Fruit fly (Drosophila melanogaster) whole organism, embryonic: ENCODE measurements around the gene Nos.

ENCODE experiments used
- Ada2b ChIP-seq: fragments of 200-800 bp; sonication (Bioruptor generic); IDR thresholded peaks from 2 replicates; pipeline ENCODE4 v1.3.6; 2022; ENCODE audit warnings: missing biosample characterization, missing genetic modification characterization
- Atf6 ChIP-seq: fragments of 200-800 bp; sonication (Bioruptor generic); IDR thresholded peaks from 2 replicates; pipeline ENCODE4 v1.3.6; 2022; ENCODE audit warnings: missing biosample characterization, missing genetic modification characterization
- BtbVII ChIP-seq: fragments of 200-800 bp; sonication (Bioruptor generic); optimal IDR thresholded peaks from 3 replicates; lab custom pipeline; 2017; ENCODE audit warnings: missing biosample characterization, mild to moderate bottlenecking, missing genetic modification characterization
- CG10209 ChIP-seq: fragments of 200-800 bp; sonication (Bioruptor generic); optimal IDR thresholded peaks from 3 replicates; lab custom pipeline; 2017; ENCODE audit warnings: missing biosample characterization, mild to moderate bottlenecking, missing genetic modification characterization, missing genetic modification reagents
- CG10462 ChIP-seq: fragments of 200-800 bp; sonication (Bioruptor generic); optimal IDR thresholded peaks from 2 replicates; lab custom pipeline; 2016; ENCODE audit warnings: missing biosample characterization, missing genetic modification characterization
- CG10979 ChIP-seq: fragments of 200-800 bp; sonication (Bioruptor generic); optimal IDR thresholded peaks from 2 replicates; lab custom pipeline; 2018; ENCODE audit warnings: missing biosample characterization, mild to moderate bottlenecking, missing genetic modification characterization, moderate library complexity
- CG12155 ChIP-seq: fragments of 200-800 bp; sonication (Bioruptor generic); optimal IDR thresholded peaks from 3 replicates; lab custom pipeline; 2016; ENCODE audit warnings: missing biosample characterization, missing genetic modification characterization
- CG16779 ChIP-seq: fragments of 200-800 bp; sonication (Bioruptor generic); IDR thresholded peaks from 2 replicates; pipeline ENCODE4 v1.3.6; 2022; ENCODE audit warnings: missing biosample characterization, missing genetic modification characterization
- CG17385 ChIP-seq: fragments of 200-800 bp; sonication (Bioruptor generic); optimal IDR thresholded peaks from 3 replicates; lab custom pipeline; 2018; ENCODE audit warnings: missing biosample characterization, mild to moderate bottlenecking, missing genetic modification characterization
- CG17829 ChIP-seq: fragments of 200-800 bp; optimal IDR thresholded peaks from 2 replicates; lab custom pipeline; 2019; ENCODE audit warnings: missing biosample characterization, mild to moderate bottlenecking, missing genetic modification characterization, moderate library complexity
- CG18262 ChIP-seq: fragments of 200-800 bp; optimal IDR thresholded peaks from 3 replicates; lab custom pipeline; 2019; ENCODE audit warnings: missing biosample characterization, mild to moderate bottlenecking, missing genetic modification characterization, moderate library complexity
- CG18599 ChIP-seq: fragments of 200-800 bp; sonication (Bioruptor generic); optimal IDR thresholded peaks from 3 replicates; lab custom pipeline; 2017; ENCODE audit warnings: missing biosample characterization, missing genetic modification characterization, mild to moderate bottlenecking, moderate library complexity, missing genetic modification reagents
- CG3281 ChIP-seq: fragments of 200-800 bp; sonication (Bioruptor generic); optimal IDR thresholded peaks from 3 replicates; lab custom pipeline; 2017; ENCODE audit warnings: missing biosample characterization, mild to moderate bottlenecking, missing genetic modification characterization
- CG3407 ChIP-seq: fragments of 200-800 bp; sonication (Bioruptor generic); optimal IDR thresholded peaks from 2 replicates; lab custom pipeline; 2018; ENCODE audit warnings: missing biosample characterization, mild to moderate bottlenecking, missing genetic modification characterization
- CG4617 ChIP-seq: fragments of 200-800 bp; sonication (Bioruptor generic); optimal IDR thresholded peaks from 3 replicates; lab custom pipeline; 2016; ENCODE audit warnings: missing biosample characterization, missing genetic modification characterization, borderline replicate concordance
- CG6272 ChIP-seq: fragments of 200-800 bp; sonication (Bioruptor generic); IDR thresholded peaks from 2 replicates; pipeline ENCODE4 v1.3.6; 2022; ENCODE audit warnings: missing biosample characterization, missing genetic modification characterization
- CG6765 ChIP-seq: fragments of 200-800 bp; sonication (Bioruptor generic); optimal IDR thresholded peaks from 3 replicates; lab custom pipeline; 2017; ENCODE audit warnings: missing biosample characterization, mild to moderate bottlenecking, missing genetic modification characterization
- CG6854 ChIP-seq: fragments of 200-800 bp; sonication (Bioruptor generic); optimal IDR thresholded peaks from 3 replicates; lab custom pipeline; 2017; ENCODE audit warnings: missing biosample characterization, mild to moderate bottlenecking, missing genetic modification characterization
- CG7357 ChIP-seq: fragments of 200-800 bp; sonication (Bioruptor generic); IDR thresholded peaks from 3 replicates; pipeline ENCODE4 v1.3.6; 2022; ENCODE audit warnings: missing biosample characterization, missing genetic modification characterization
- CG7928 ChIP-seq: fragments of 200-800 bp; sonication (Bioruptor generic); optimal IDR thresholded peaks from 2 replicates; lab custom pipeline; 2017; ENCODE audit warnings: missing biosample characterization, mild to moderate bottlenecking, missing genetic modification characterization
- CG8478 ChIP-seq: fragments of >200 bp; optimal IDR thresholded peaks from 2 replicates; lab custom pipeline; 2018
- Chrac-16 ChIP-seq: fragments of 200-800 bp; sonication (Bioruptor generic); optimal IDR thresholded peaks from 3 replicates; lab custom pipeline; 2016; ENCODE audit warnings: missing biosample characterization, missing genetic modification characterization
- Gsc ChIP-seq: fragments of 200-800 bp; sonication (Bioruptor generic); IDR thresholded peaks from 2 replicates; pipeline ENCODE4 v1.3.6; 2022; ENCODE audit warnings: missing biosample characterization, missing genetic modification characterization
- Hmx ChIP-seq: fragments of 200-800 bp; sonication (Bioruptor generic); optimal IDR thresholded peaks from 2 replicates; lab custom pipeline; 2016; ENCODE audit warnings: missing biosample characterization, missing genetic modification characterization
- Kr ChIP-seq: fragments of 200-800 bp; sonication (Bioruptor generic); optimal IDR thresholded peaks from 2 replicates; lab custom pipeline; 2017; ENCODE audit warnings: missing biosample characterization, mild to moderate bottlenecking, missing genetic modification characterization
- MESR4 ChIP-seq: fragments of 200-800 bp; sonication (Bioruptor generic); optimal IDR thresholded peaks from 2 replicates; lab custom pipeline; 2018; ENCODE audit warnings: missing biosample characterization, mild to moderate bottlenecking, missing genetic modification characterization, moderate library complexity
- PHDP ChIP-seq: fragments of 200-800 bp; sonication (Bioruptor generic); optimal IDR thresholded peaks from 3 replicates; lab custom pipeline; 2018; ENCODE audit warnings: missing biosample characterization, mild to moderate bottlenecking, missing genetic modification characterization, moderate library complexity
- Rfx ChIP-seq: fragments of 200-800 bp; sonication (Bioruptor generic); IDR thresholded peaks from 2 replicates; pipeline ENCODE4 v1.3.6; 2022; ENCODE audit warnings: missing biosample characterization, missing genetic modification characterization
- Rx ChIP-seq: fragments of 200-800 bp; sonication (Bioruptor generic); IDR thresholded peaks from 2 replicates; pipeline ENCODE4 v1.3.6; 2022; ENCODE audit warnings: missing biosample characterization, missing genetic modification characterization
- Ssrp ChIP-seq: fragments of 200-800 bp; sonication (Bioruptor generic); optimal IDR thresholded peaks from 2 replicates; lab custom pipeline; 2018; ENCODE audit warnings: missing biosample characterization, mild to moderate bottlenecking, missing genetic modification characterization, moderate library complexity
- Vsx1 ChIP-seq: fragments of 200-800 bp; sonication (Bioruptor generic); optimal IDR thresholded peaks from 2 replicates; lab custom pipeline; 2017; ENCODE audit warnings: missing biosample characterization, mild to moderate bottlenecking, missing genetic modification characterization, missing genetic modification reagents
- ash1 ChIP-seq: fragments of 200-800 bp; sonication (Bioruptor generic); optimal IDR thresholded peaks from 2 replicates; lab custom pipeline; 2018; ENCODE audit warnings: missing biosample characterization, mild to moderate bottlenecking, missing genetic modification characterization
- bbx ChIP-seq: fragments of 200-800 bp; sonication (Bioruptor generic); IDR thresholded peaks from 2 replicates; pipeline ENCODE4 v1.3.6; 2022; ENCODE audit warnings: missing biosample characterization, missing genetic modification characterization; ENCODE audit not compliant: partially characterized antibody
- caup ChIP-seq: fragments of 200-800 bp; sonication (Bioruptor generic); optimal IDR thresholded peaks from 3 replicates; lab custom pipeline; 2017; ENCODE audit warnings: missing biosample characterization, mild to moderate bottlenecking, missing genetic modification characterization, moderate library complexity; ENCODE audit not compliant: severe bottlenecking
- dysf ChIP-seq: fragments of 200-800 bp; sonication (Bioruptor generic); IDR thresholded peaks from 3 replicates; pipeline ENCODE4 v1.3.6; 2022; ENCODE audit warnings: missing biosample characterization, missing genetic modification characterization
- fd3F ChIP-seq: fragments of 200-800 bp; sonication (Bioruptor generic); optimal IDR thresholded peaks from 2 replicates; lab custom pipeline; 2018; ENCODE audit warnings: missing biosample characterization, mild to moderate bottlenecking, missing genetic modification characterization, moderate library complexity
- fu2 ChIP-seq: fragments of 200-800 bp; sonication (Bioruptor generic); optimal IDR thresholded peaks from 2 replicates; lab custom pipeline; 2016; ENCODE audit warnings: missing biosample characterization, missing genetic modification characterization
- gem ChIP-seq: fragments of 200-800 bp; sonication (Bioruptor generic); optimal IDR thresholded peaks from 2 replicates; lab custom pipeline; 2019; ENCODE audit warnings: missing biosample characterization, mild to moderate bottlenecking, missing genetic modification characterization, moderate library complexity
- ken ChIP-seq: fragments of 200-800 bp; sonication (Bioruptor generic); IDR thresholded peaks from 3 replicates; pipeline ENCODE4 v1.3.6; 2022; ENCODE audit warnings: missing biosample characterization, missing genetic modification characterization
- mirr ChIP-seq: fragments of 200-800 bp; sonication (Bioruptor generic); optimal IDR thresholded peaks from 3 replicates; lab custom pipeline; 2018; ENCODE audit warnings: missing biosample characterization, mild to moderate bottlenecking, missing genetic modification characterization
- nerfin-1 ChIP-seq: fragments of 200-800 bp; sonication (Bioruptor generic); optimal IDR thresholded peaks from 3 replicates; lab custom pipeline; 2019; ENCODE audit warnings: missing biosample characterization, mild to moderate bottlenecking, missing genetic modification characterization, moderate library complexity
- p53 ChIP-seq: fragments of 200-800 bp; sonication (Bioruptor generic); optimal IDR thresholded peaks from 2 replicates; lab custom pipeline; 2016; ENCODE audit warnings: missing biosample characterization, missing genetic modification characterization
- psq ChIP-seq: fragments of 200-800 bp; sonication (Bioruptor generic); optimal IDR thresholded peaks from 2 replicates; lab custom pipeline; 2017; ENCODE audit warnings: missing biosample characterization, missing genetic modification characterization
- salm ChIP-seq: fragments of 200-800 bp; sonication (Bioruptor generic); optimal IDR thresholded peaks from 2 replicates; lab custom pipeline; 2018; ENCODE audit warnings: missing biosample characterization, mild to moderate bottlenecking, missing genetic modification characterization
- sc ChIP-seq, 3 experiments: fragments of >200 bp in 2 of 3; fragments of 200-800 bp in 1 of 3; sonication (Bioruptor generic) in 1 of 3; optimal IDR thresholded peaks; 2 replicates in 2 of 3; 3 replicates in 1 of 3; lab custom pipeline; 2017; ENCODE audit warnings: mild to moderate bottlenecking in 1 of 3, missing biosample characterization in 1 of 3, missing genetic modification characterization in 1 of 3, missing genetic modification reagents in 1 of 3
- sd ChIP-seq: fragments of 200-800 bp; sonication (Bioruptor generic); optimal IDR thresholded peaks from 3 replicates; lab custom pipeline; 2018; ENCODE audit warnings: missing biosample characterization, mild to moderate bottlenecking, missing genetic modification characterization, moderate library complexity
- sisA ChIP-seq: fragments of 200-800 bp; sonication (Bioruptor generic); IDR thresholded peaks from 2 replicates; pipeline ENCODE4 v1.3.6; 2022; ENCODE audit warnings: missing biosample characterization, missing genetic modification characterization
- sr ChIP-seq: fragments of 200-800 bp; sonication (Bioruptor generic); IDR thresholded peaks from 3 replicates; pipeline ENCODE4 v1.3.6; 2022; ENCODE audit warnings: missing biosample characterization, missing genetic modification characterization
- usp ChIP-seq: fragments of >200 bp; optimal IDR thresholded peaks from 2 replicates; lab custom pipeline; 2017; ENCODE audit warnings: missing biosample characterization, missing genetic modification characterization
- wor ChIP-seq: fragments of 200-800 bp; sonication (Bioruptor generic); IDR thresholded peaks from 2 replicates; pipeline ENCODE4 v1.3.6; 2022; ENCODE audit warnings: missing biosample characterization, missing genetic modification characterization
- zfh1 ChIP-seq: fragments of 200-800 bp; sonication (Bioruptor generic); IDR thresholded peaks from 3 replicates; pipeline ENCODE4 v1.3.6; 2022; ENCODE audit warnings: missing biosample characterization, missing genetic modification characterization

Nos gene

DNA sequence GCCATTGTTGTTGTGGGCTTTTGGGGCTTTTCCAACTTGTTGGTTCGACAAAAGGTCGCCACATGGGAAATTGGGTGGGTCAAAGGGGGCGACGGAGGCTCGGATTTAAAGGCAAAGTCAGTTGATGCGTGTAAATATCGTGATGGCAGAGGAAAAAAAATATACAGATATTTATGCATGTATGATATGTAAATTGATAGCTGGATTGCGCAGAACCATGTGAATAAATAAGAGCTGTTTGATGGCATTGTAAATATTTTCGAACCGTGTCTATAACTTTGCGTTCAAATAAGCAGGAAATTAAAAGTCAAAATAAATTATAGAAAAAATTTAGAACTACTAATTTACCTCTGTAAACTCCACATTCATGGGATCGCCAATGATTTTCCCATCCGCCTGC, 14.7 kb downstream of the Nos start (continued):
- TF ChIP-seq CG17829 (no peak), fd3F (GFP tag; lab: Kevin White, UChicago) (no peak), sd (peak; percentile 31), CG6272 (GFP tag; lab: Robert Waterston, UW) (no peak), ash1 (GFP tag; lab: Kevin White, UChicago) (no peak), zfh1 (no peak), CG16779 (GFP tag; lab: Robert Waterston, UW) (no peak), Rfx (peak; percentile 28; the same call in 1 of the 2 replicates), CG10209 (GFP tag; lab: Kevin White, UChicago) (peak; percentile 3), Ada2b (no peak), psq (GFP tag; lab: Kevin White, UChicago) (no peak), CG6765 (GFP tag; lab: Kevin White, UChicago) (peak; percentile 5), CG10979 (tag; lab: Kevin White, UChicago) (no peak), Chrac-16 (GFP tag; lab: Kevin White, UChicago) (no peak), Gsc (GFP tag; lab: Robert Waterston, UW) (no peak), ken (GFP tag; lab: Robert Waterston, UW) (no peak), CG18599 (GFP tag; lab: Kevin White, UChicago) (peak; percentile 46), CG10462 (GFP tag; lab: Kevin White, UChicago) (no peak), MESR4 (GFP tag; lab: Kevin White, UChicago) (no peak), Vsx1 (GFP tag; lab: Kevin White, UChicago) (no peak), Hmx (no peak), Atf6 (0 out of 2 replicates have a peak, but pooled peaks have one; percentile 22), gem (tag; lab: Kevin White, UChicago) (no peak), CG7928 (GFP tag; lab: Kevin White, UChicago) (no peak), fu2 (no peak), bbx (GFP tag; lab: Robert Waterston, UW) (no peak), sc (optimal IDR thresholded peaks at IDR 0.05; lab: Kevin White, UChicago) (no peak), sc (GFP tag; optimal IDR thresholded peaks at IDR 0.05; lab: Kevin White, UChicago) (no peak), CG3407 (no peak), sisA (GFP tag; lab: Robert Waterston, UW) (no peak), BtbVII (peak; percentile 3), usp (GFP tag; lab: Kevin White, UChicago) (no peak), CG12155 (no peak), p53 (no peak), CG18262 (no peak), Kr (GFP tag; lab: Kevin White, UChicago) (no peak), mirr (GFP tag; lab: Kevin White, UChicago) (peak; percentile 6), Rx (GFP tag; lab: Robert Waterston, UW) (no peak), CG4617 (GFP tag; lab: Kevin White, UChicago) (no peak), Ssrp (tag; lab: Kevin White, UChicago) (no peak), CG17385 (GFP tag; lab: Kevin White, UChicago) (no peak), CG3281 (GFP tag; lab: Kevin White, UChicago) (peak; percentile 12), salm (tag; lab: Kevin White, UChicago) (no peak), nerfin-1 (no peak), PHDP (tag; lab: Kevin White, UChicago) (no peak), CG8478 (lab: Kevin White, UChicago) (no peak), caup (GFP tag; lab: Kevin White, UChicago) (peak; percentile 30), sr (no peak), dysf (GFP tag; lab: Robert Waterston, UW) (no peak), wor (GFP tag; lab: Robert Waterston, UW) (no peak), CG6854 (peak; percentile 12), CG7357 (GFP tag; lab: Robert Waterston, UW) (no peak)
